Worm (Caenorhabditis elegans) whole organism, young adult: ENCODE data around the gene F48D6.4.

Experiments
- B0261.1 ChIP-seq: sonication (generic microtip); optimal IDR thresholded peaks from 2 replicates; lab custom pipeline; 2016; ENCODE audit warnings: mild to moderate bottlenecking, missing genetic modification characterization, moderate library complexity, missing compliant biosample characterization
- B0336.3 ChIP-seq: fragments of 200-800 bp; sonication (Bioruptor generic); IDR thresholded peaks from 2 replicates; pipeline ENCODE4 v1.3.6; 2022; ENCODE audit warnings: missing genetic modification characterization, missing compliant biosample characterization
- C06A6.2 ChIP-seq: fragments of 200-800 bp; sonication (Bioruptor generic); conservative IDR thresholded peaks from 2 replicates; pipeline ENCODE4 v1.3.6; 2022; ENCODE audit warnings: missing genetic modification characterization, missing compliant biosample characterization
- C17E4.6 ChIP-seq: fragments of 200-800 bp; sonication (Bioruptor generic); IDR thresholded peaks from 2 replicates; pipeline ENCODE4 v1.3.6; 2022; ENCODE audit warnings: missing genetic modification reagents, missing genetic modification characterization, missing compliant biosample characterization
- F33H1.4 ChIP-seq: fragments of 200-800 bp; sonication (Bioruptor generic); IDR thresholded peaks from 2 replicates; pipeline ENCODE4 v1.3.6; 2022; ENCODE audit warnings: missing genetic modification reagents, missing genetic modification characterization, missing compliant biosample characterization
- F37B4.10 ChIP-seq: fragments of 200-800 bp; sonication (Bioruptor generic); IDR thresholded peaks from 2 replicates; pipeline ENCODE4 v1.3.6; 2022; ENCODE audit warnings: missing genetic modification characterization, missing compliant biosample characterization
- F39B2.1 ChIP-seq: fragments of 200-800 bp; sonication (Bioruptor generic); IDR thresholded peaks from 2 replicates; pipeline ENCODE4 v1.3.6; 2022; ENCODE audit warnings: missing genetic modification reagents, missing genetic modification characterization, missing compliant biosample characterization
- F57C9.4 ChIP-seq: sonication (generic microtip); optimal IDR thresholded peaks from 2 replicates; lab custom pipeline; 2017; ENCODE audit warnings: mild to moderate bottlenecking, missing genetic modification characterization, missing compliant biosample characterization
- K12H6.12 ChIP-seq: fragments of 200-800 bp; sonication (Bioruptor generic); optimal IDR thresholded peaks from 2 replicates; lab custom pipeline; 2018; ENCODE audit warnings: mild to moderate bottlenecking, missing genetic modification characterization, missing compliant biosample characterization
- T07F8.4 ChIP-seq: sonication (generic microtip); optimal IDR thresholded peaks from 2 replicates; lab custom pipeline; 2016; ENCODE audit warnings: mild to moderate bottlenecking, missing genetic modification characterization, moderate library complexity, missing compliant biosample characterization
- T26A5.8 ChIP-seq: sonication (generic microtip); optimal IDR thresholded peaks from 2 replicates; lab custom pipeline; 2016; ENCODE audit warnings: missing genetic modification characterization, missing compliant biosample characterization
- Y53G8AR.9 ChIP-seq: fragments of 200-800 bp; sonication (Bioruptor generic); conservative IDR thresholded peaks from 2 replicates; pipeline ENCODE4 v1.3.6; 2022; ENCODE audit warnings: missing genetic modification reagents, missing genetic modification characterization, missing compliant biosample characterization
- Y56A3A.18 ChIP-seq: fragments of 200-800 bp; sonication (Bioruptor generic); IDR thresholded peaks from 2 replicates; pipeline ENCODE4 v1.3.6; 2022; ENCODE audit warnings: missing genetic modification reagents, missing genetic modification characterization, missing compliant biosample characterization
- Y95B8A.8 ChIP-seq: fragments of 200-800 bp; sonication (Bioruptor generic); IDR thresholded peaks from 2 replicates; pipeline ENCODE4 v1.3.6; 2022; ENCODE audit warnings: missing genetic modification reagents, missing genetic modification characterization, missing compliant biosample characterization
- ZK185.1 ChIP-seq: sonication (generic microtip); optimal IDR thresholded peaks from 2 replicates; lab custom pipeline; 2016; ENCODE audit warnings: mild to moderate bottlenecking, missing genetic modification characterization, missing compliant biosample characterization; ENCODE audit not compliant: poor library complexity, severe bottlenecking
- ama-1 ChIP-seq, 3 experiments: fragments of 150-350 bp in 1 of 3; sonication (generic microtip) in 2 of 3; optimal IDR thresholded peaks; 2 replicates each; lab custom pipeline; 2014 to 2018; ENCODE audit warnings: missing biosample characterization in 2 of 3, missing genetic modification characterization in 2 of 3, missing genetic modification reagents in 2 of 3
- aptf-3 ChIP-seq: fragments of 200-800 bp; sonication (Bioruptor generic); IDR thresholded peaks from 2 replicates; pipeline ENCODE4 v1.3.6; 2022; ENCODE audit warnings: missing genetic modification characterization, missing compliant biosample characterization
- athp-1 ChIP-seq: sonication (generic microtip); optimal IDR thresholded peaks from 2 replicates; lab custom pipeline; 2017; ENCODE audit warnings: mild to moderate bottlenecking, missing genetic modification characterization, missing compliant biosample characterization
- bed-1 ChIP-seq: fragments of 200-800 bp; sonication (Bioruptor generic); IDR thresholded peaks from 2 replicates; pipeline ENCODE4 v1.3.6; 2022; ENCODE audit warnings: missing genetic modification reagents, missing genetic modification characterization, missing compliant biosample characterization
- cebp-2 ChIP-seq: fragments of 200-800 bp; sonication (Bioruptor generic); IDR thresholded peaks from 2 replicates; pipeline ENCODE4 v1.3.6; 2022; ENCODE audit warnings: missing genetic modification characterization, missing compliant biosample characterization
- ceh-27 ChIP-seq: fragments of 200-800 bp; sonication (Bioruptor generic); optimal IDR thresholded peaks from 2 replicates; lab custom pipeline; 2018; ENCODE audit warnings: mild to moderate bottlenecking, missing genetic modification characterization, moderate library complexity, missing compliant biosample characterization
- ceh-58 ChIP-seq: fragments of 200-800 bp; sonication (Bioruptor generic); IDR thresholded peaks from 2 replicates; pipeline ENCODE4 v1.3.6; 2022; ENCODE audit warnings: missing genetic modification characterization, missing compliant biosample characterization
- chd-7 ChIP-seq: sonication (generic microtip); optimal IDR thresholded peaks from 2 replicates; lab custom pipeline; 2016; ENCODE audit warnings: mild to moderate bottlenecking, missing genetic modification characterization, moderate library complexity, missing compliant biosample characterization
- dox-1 ChIP-seq: fragments of 200-800 bp; sonication (Bioruptor generic); IDR thresholded peaks from 2 replicates; pipeline ENCODE4 v1.3.6; 2022; ENCODE audit warnings: missing genetic modification reagents, missing genetic modification characterization, missing compliant biosample characterization
- dpl-1 ChIP-seq: fragments of 150-350 bp; optimal IDR thresholded peaks from 2 replicates; lab custom pipeline; 2014; ENCODE audit warnings: missing biosample characterization, missing genetic modification reagents, missing genetic modification characterization
- egrh-3 ChIP-seq: fragments of 200-800 bp; sonication (Bioruptor generic); IDR thresholded peaks from 2 replicates; pipeline ENCODE4 v1.3.6; 2022; ENCODE audit warnings: missing genetic modification reagents, missing genetic modification characterization, missing compliant biosample characterization
- gei-17 ChIP-seq: fragments of 200-800 bp; sonication (Bioruptor generic); optimal IDR thresholded peaks from 2 replicates; lab custom pipeline; 2018; ENCODE audit warnings: mild to moderate bottlenecking, missing genetic modification characterization, missing compliant biosample characterization
- hlh-12 ChIP-seq: sonication (generic microtip); optimal IDR thresholded peaks from 2 replicates; lab custom pipeline; 2016; ENCODE audit warnings: missing genetic modification characterization, missing compliant biosample characterization
- hmg-1.2 ChIP-seq: fragments of 200-800 bp; sonication (Bioruptor generic); IDR thresholded peaks from 2 replicates; pipeline ENCODE4 v1.3.6; 2022; ENCODE audit warnings: missing genetic modification reagents, missing genetic modification characterization, missing compliant biosample characterization
- lag-1 ChIP-seq: fragments of 200-800 bp; sonication (Bioruptor generic); IDR thresholded peaks from 2 replicates; pipeline ENCODE4 v1.3.6; 2022; ENCODE audit warnings: missing genetic modification reagents, missing genetic modification characterization, missing compliant biosample characterization
- let-607 ChIP-seq, 2 experiments: fragments of 200-800 bp in 1 of 2; sonication (Bioruptor generic) in 1 of 2; sonication (generic microtip) in 1 of 2; optimal IDR thresholded peaks; 2 replicates each; lab custom pipeline; 2016 to 2018; ENCODE audit warnings: mild to moderate bottlenecking in 2 of 2, missing compliant biosample characterization in 2 of 2, missing genetic modification characterization in 2 of 2, moderate library complexity in 2 of 2, missing genotype in 1 of 2
- lin-26 ChIP-seq: fragments of 200-800 bp; sonication (Bioruptor generic); IDR thresholded peaks from 2 replicates; pipeline ENCODE4 v1.3.6; 2022; ENCODE audit warnings: missing genetic modification reagents, missing genetic modification characterization, missing compliant biosample characterization
- lsl-1 ChIP-seq: fragments of 200-800 bp; sonication (Bioruptor generic); optimal IDR thresholded peaks from 2 replicates; lab custom pipeline; 2018; ENCODE audit warnings: mild to moderate bottlenecking, missing genetic modification characterization, moderate library complexity, missing compliant biosample characterization
- madf-10 ChIP-seq: sonication (generic microtip); optimal IDR thresholded peaks from 2 replicates; lab custom pipeline; 2016; ENCODE audit warnings: mild to moderate bottlenecking, missing genetic modification characterization, missing compliant biosample characterization
- madf-6 ChIP-seq: fragments of 200-800 bp; sonication (Bioruptor generic); IDR thresholded peaks from 2 replicates; pipeline ENCODE4 v1.3.6; 2022; ENCODE audit warnings: missing genetic modification reagents, missing genetic modification characterization, missing compliant biosample characterization
- madf-8 ChIP-seq: fragments of 200-800 bp; sonication (Bioruptor generic); conservative IDR thresholded peaks from 2 replicates; pipeline ENCODE4 v1.3.6; 2022; ENCODE audit warnings: missing genetic modification reagents, missing genetic modification characterization, missing compliant biosample characterization
- mcd-1 ChIP-seq: fragments of 200-800 bp; sonication (Bioruptor generic); IDR thresholded peaks from 2 replicates; pipeline ENCODE4 v1.3.6; 2022; ENCODE audit warnings: missing genetic modification reagents, missing genetic modification characterization, missing compliant biosample characterization
- nfya-2 ChIP-seq: fragments of 200-800 bp; sonication (Bioruptor generic); IDR thresholded peaks from 2 replicates; pipeline ENCODE4 v1.3.6; 2022; ENCODE audit warnings: missing genetic modification reagents, missing genetic modification characterization, missing compliant biosample characterization
- nhr-120 ChIP-seq: fragments of 200-800 bp; sonication (Bioruptor generic); IDR thresholded peaks from 2 replicates; pipeline ENCODE4 v1.3.6; 2022; ENCODE audit warnings: missing genetic modification characterization, missing compliant biosample characterization
- pbrm-1 ChIP-seq: fragments of 200-800 bp; sonication (Bioruptor generic); IDR thresholded peaks from 2 replicates; pipeline ENCODE4 v1.3.6; 2022; ENCODE audit warnings: missing genetic modification reagents, missing genetic modification characterization, missing compliant biosample characterization
- pha-4 ChIP-seq: fragments of 150-350 bp; sonication (generic microtip); optimal IDR thresholded peaks from 2 replicates; lab custom pipeline; 2014; ENCODE audit warnings: missing biosample characterization, missing genetic modification reagents, missing genetic modification characterization
- repo-1 ChIP-seq: sonication (generic microtip); optimal IDR thresholded peaks from 2 replicates; lab custom pipeline; 2017; ENCODE audit warnings: mild to moderate bottlenecking, missing genetic modification characterization, missing compliant biosample characterization
- sdz-38 ChIP-seq: sonication (generic microtip); optimal IDR thresholded peaks from 2 replicates; lab custom pipeline; 2016; ENCODE audit warnings: missing genotype, missing genetic modification characterization, missing compliant biosample characterization
- snpc-4 ChIP-seq, 5 experiments: fragments of 150-350 bp in 1 of 5; sonication (generic microtip) in 4 of 5; optimal IDR thresholded peaks; 2 replicates each; lab custom pipeline; 2014 to 2018; ENCODE audit warnings: missing genetic modification characterization in 5 of 5, missing biosample characterization in 3 of 5, antibody characterized with exemption in 2 of 5, mild to moderate bottlenecking in 2 of 5, missing compliant biosample characterization in 2 of 5, missing genotype in 2 of 5, moderate library complexity in 2 of 5, missing genetic modification reagents in 1 of 5
- tbp1 ChIP-seq: fragments of 200-800 bp; sonication (Bioruptor generic); optimal IDR thresholded peaks from 2 replicates; lab custom pipeline; 2018; ENCODE audit warnings: mild to moderate bottlenecking, missing genetic modification characterization, missing compliant biosample characterization
- tbx-9 ChIP-seq: sonication (generic microtip); optimal IDR thresholded peaks from 2 replicates; lab custom pipeline; 2016; ENCODE audit warnings: borderline replicate concordance, missing genetic modification characterization, inconsistent platforms, missing compliant biosample characterization
- tlf-1 ChIP-seq: fragments of 200-800 bp; sonication (Bioruptor generic); optimal IDR thresholded peaks from 2 replicates; lab custom pipeline; 2018; ENCODE audit warnings: mild to moderate bottlenecking, missing genetic modification characterization, missing compliant biosample characterization

Gene F48D6.4

ce11 chrX:4209131-4209530 is 37.9 kb downstream of the F48D6.4 start (continued):
- TF ChIP-seq pha-4 (tag; lab: Kevin White, UChicago): peak; percentile 78
- no peak for TF ChIP-seq madf-8
- 0 out of 2 replicates have a peak, but pooled peaks have one; percentile 69 for TF ChIP-seq nhr-120 (GFP tag; lab: Robert Waterston, UW)
- TF ChIP-seq F37B4.10 (GFP tag; lab: Robert Waterston, UW): peak; percentile 97
- peak; percentile 98 for TF ChIP-seq B0336.3 (GFP tag; lab: Robert Waterston, UW)
- TF ChIP-seq F33H1.4: peak; percentile 36; the same call in 1 of the 2 replicates
- peak; percentile 96 for TF ChIP-seq madf-10
- TF ChIP-seq snpc-4 (GFP tag; optimal IDR thresholded peaks at IDR 0.05; lab: Kevin White, UChicago): peak; percentile 71
- TF ChIP-seq snpc-4 (tag; optimal IDR thresholded peaks at IDR 0.05; lab: Kevin White, UChicago): peak; percentile 81 to 89 (median 86)
- no peak for TF ChIP-seq egrh-3
- no peak for TF ChIP-seq aptf-3
- peak; percentile 49 for TF ChIP-seq B0261.1 (tag; lab: Kevin White, UChicago)
- TF ChIP-seq dox-1: peak; percentile 99
- TF ChIP-seq ama-1 (optimal IDR thresholded peaks at IDR 0.05; lab: Kevin White, UChicago): no peak
- TF ChIP-seq ama-1 (GFP tag; optimal IDR thresholded peaks at IDR 0.05; lab: Kevin White, UChicago): peak; percentile 26 to 68
- peak; percentile 96 for TF ChIP-seq chd-7
- peak; percentile 68 for TF ChIP-seq F57C9.4 (tag; lab: Kevin White, UChicago)
- TF ChIP-seq bed-1: 0 out of 2 replicates have a peak, but pooled peaks have one; percentile 83
- no peak for TF ChIP-seq hlh-12 (tag; lab: Kevin White, UChicago)
- TF ChIP-seq nfya-2 (GFP tag; lab: Robert Waterston, UW): 0 out of 2 replicates have a peak, but pooled peaks have one; percentile 28
- TF ChIP-seq T26A5.8 (tag; lab: Kevin White, UChicago): no peak
- no peak for TF ChIP-seq dpl-1 (GFP tag; lab: Kevin White, UChicago)
- TF ChIP-seq ceh-58 (GFP tag; lab: Robert Waterston, UW): no peak
- peak; percentile 98 for TF ChIP-seq K12H6.12
- TF ChIP-seq C17E4.6: peak; percentile 95
- TF ChIP-seq sdz-38 (tag; lab: Kevin White, UChicago): no peak
- TF ChIP-seq let-607 (tag; optimal IDR thresholded peaks at IDR 0.05; lab: Kevin White, UChicago): peak; percentile 75 to 94
- peak; percentile 96 for TF ChIP-seq lag-1
- no peak for TF ChIP-seq tbx-9
- peak; percentile 59; the same call in 1 of the 2 replicates for TF ChIP-seq Y95B8A.8 (GFP tag; lab: Robert Waterston, UW)
- peak; percentile 98 for TF ChIP-seq repo-1 (tag; lab: Kevin White, UChicago)
- peak; percentile 64; the same call in 1 of the 2 replicates for TF ChIP-seq F39B2.1 (GFP tag; lab: Robert Waterston, UW)

- TF ChIP-seq madf-6 (GFP tag; lab: Robert Waterston, UW) (no peak), tbp1 (GFP tag; lab: Kevin White, UChicago) (peak; percentile 55), C06A6.2 (GFP tag; lab: Robert Waterston, UW) (peak; percentile 38; the same call in 1 of the 2 replicates), hmg-1.2 (peak; percentile 40), ceh-27 (GFP tag; lab: Kevin White, UChicago) (peak; percentile 36), ZK185.1 (tag; lab: Kevin White, UChicago) (peak; percentile 89), tlf-1 (GFP tag; lab: Kevin White, UChicago) (peak; percentile 75), Y56A3A.18 (GFP tag; lab: Robert Waterston, UW) (peak; percentile 74; the same call in 1 of the 2 replicates), athp-1 (tag; lab: Kevin White, UChicago) (no peak), T07F8.4 (tag; lab: Kevin White, UChicago) (no peak), ama-1 (optimal IDR thresholded peaks at IDR 0.05; lab: Kevin White, UChicago) (no peak), ama-1 (GFP tag; optimal IDR thresholded peaks at IDR 0.05; lab: Kevin White, UChicago) (peak in 1 of 2 experiments; percentile 37), Y95B8A.8 (GFP tag; lab: Robert Waterston, UW) (no peak), lin-26 (GFP tag; lab: Robert Waterston, UW) (0 out of 2 replicates have a peak, but pooled peaks have one; percentile 9), pha-4 (tag; lab: Kevin White, UChicago) (peak; percentile 31), dox-1 (peak; percentile 11; the same call in 1 of the 2 replicates), pbrm-1 (0 out of 2 replicates have a peak, but pooled peaks have one; percentile 48), lsl-1 (GFP tag; lab: Kevin White, UChicago) (no peak), cebp-2 (no peak), gei-17 (GFP tag; lab: Kevin White, UChicago) (peak; percentile 83), Y53G8AR.9 (GFP tag; lab: Robert Waterston, UW) (peak; percentile 78), mcd-1 (no peak)
These were observed 38.5 kb downstream of the F48D6.4 start for ce11 chrX:4208495-4208894.
